Worm (Caenorhabditis elegans): ENCODE measurements around the gene fbxa-201.

fbxa-201 gene

DNA sequence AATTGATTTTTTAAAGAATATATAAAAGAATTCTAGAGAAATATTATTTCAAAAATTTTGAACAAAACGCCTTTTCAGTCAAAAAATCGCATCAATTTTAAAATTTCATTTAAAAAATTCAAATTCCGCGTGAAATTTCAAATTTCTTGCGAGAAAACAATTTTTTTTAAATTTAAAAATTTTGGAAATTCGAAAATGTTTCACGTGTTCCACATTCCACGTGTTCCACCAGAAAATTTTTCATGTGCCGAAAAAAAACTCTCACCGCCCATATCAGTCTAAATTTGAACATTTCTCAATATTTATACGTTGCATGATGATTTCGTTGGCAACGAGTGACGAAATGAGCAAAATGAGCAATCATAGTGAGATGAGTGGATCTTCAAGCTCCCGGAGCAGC is at the start of gene fbxa-201:
Gene fbxa-201, plus strand, starts transcription at position 301 of the 400 bp plus-strand sequence.
- TF ChIP-seq egl-27 (tag; optimal IDR thresholded peaks at IDR 0.05) (no peak), nfya-1 (tag; optimal IDR thresholded peaks at IDR 0.05; ENCODE audit: insufficient read depth) (no peak)

DNA sequence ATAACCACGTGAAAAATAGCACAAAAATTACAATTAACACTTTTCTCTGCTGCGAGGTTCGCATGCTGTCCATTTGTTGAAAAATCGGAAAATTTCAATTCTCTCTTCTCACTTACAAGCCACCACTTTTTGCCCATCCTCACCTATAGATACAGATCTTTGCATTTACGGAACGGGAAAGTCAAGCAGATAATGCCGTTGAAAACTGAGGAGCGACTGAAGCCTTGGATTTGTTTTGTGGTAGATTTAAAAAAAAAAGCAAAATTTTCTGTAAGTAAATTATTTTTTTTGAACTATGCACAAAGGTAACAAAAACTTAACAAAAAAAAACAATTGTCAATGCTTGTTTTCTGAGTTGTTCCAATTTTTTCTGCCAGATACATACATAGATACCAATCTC is 49.7 kb upstream of the fbxa-201 start, which contains the start of gene T06A1.1:
Gene T06A1.1, minus strand, starts transcription at position 101 of the 400 bp plus-strand sequence.
- TF ChIP-seq ceh-28 (tag; optimal IDR thresholded peaks at IDR 0.05) (no peak), aly-2 (tag; optimal IDR thresholded peaks at IDR 0.05) (no peak), daf-12 (tag; optimal IDR thresholded peaks at IDR 0.05) (no peak), nhr-23 (tag; optimal IDR thresholded peaks at IDR 0.05) (no peak), nhr-67 (tag; optimal IDR thresholded peaks at IDR 0.05) (no peak), mdl-1 (tag; optimal IDR thresholded peaks at IDR 0.05) (no peak), elt-3 (tag; optimal IDR thresholded peaks at IDR 0.05) (no peak), lin-39 (tag; optimal IDR thresholded peaks at IDR 0.05) (no peak), fkh-2 (tag; optimal IDR thresholded peaks at IDR 0.05) (no peak), nfya-1 (tag; optimal IDR thresholded peaks at IDR 0.05; ENCODE audit: insufficient read depth) (no peak), unc-39 (tag; optimal IDR thresholded peaks at IDR 0.05) (no peak), tbx-2 (tag; optimal IDR thresholded peaks at IDR 0.05) (no peak), mml-1 (tag; optimal IDR thresholded peaks at IDR 0.05) (no peak), ceh-9 (tag; optimal IDR thresholded peaks at IDR 0.05) (no peak), nhr-77 (tag; optimal IDR thresholded peaks at IDR 0.05) (no peak), ztf-11 (tag; optimal IDR thresholded peaks at IDR 0.05) (no peak), snpc-4 (tag; optimal IDR thresholded peaks at IDR 0.05) (no peak), lsy-12 (tag; optimal IDR thresholded peaks at IDR 0.05) (no peak)

DNA sequence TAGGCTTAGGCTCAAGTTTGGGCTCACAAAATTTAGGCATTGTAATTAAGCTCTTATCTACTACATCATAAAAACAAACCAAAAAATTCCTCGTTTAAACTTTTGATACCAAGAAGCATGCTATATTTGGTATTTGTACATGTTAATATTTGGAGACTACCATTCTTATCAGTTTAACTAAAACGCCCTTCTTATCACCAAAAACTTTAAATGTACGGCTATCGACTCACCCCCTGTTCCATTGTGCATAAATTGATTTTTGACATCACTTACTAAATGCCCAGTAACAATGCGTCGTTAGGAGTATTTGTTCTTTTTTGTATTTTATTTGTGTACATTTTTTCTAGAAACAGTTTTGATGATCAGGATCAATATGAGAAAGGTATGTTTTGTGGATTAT is 48.1 kb upstream of the fbxa-201 start, which contains the start of gene T06A1.5:
Gene T06A1.5, plus strand, starts transcription at position 209 of the 400 bp plus-strand sequence.
- no peak for TF ChIP-seq sea-2 (GFP tag; optimal IDR thresholded peaks at IDR 0.05)
- TF ChIP-seq daf-12 (tag; optimal IDR thresholded peaks at IDR 0.05), result no peak
- no peak for TF ChIP-seq nhr-11 (tag; optimal IDR thresholded peaks at IDR 0.05)
- TF ChIP-seq ceh-28 (tag; optimal IDR thresholded peaks at IDR 0.05), result no peak
- TF ChIP-seq snpc-4 (tag; optimal IDR thresholded peaks at IDR 0.05), result no peak
- TF ChIP-seq ztf-11 (tag; optimal IDR thresholded peaks at IDR 0.05), result no peak
- TF ChIP-seq elt-2 (tag; optimal IDR thresholded peaks at IDR 0.05), result peak; percentile 87
- TF ChIP-seq nhr-12 (tag; optimal IDR thresholded peaks at IDR 0.05), result no peak
- TF ChIP-seq fos-1 (tag; optimal IDR thresholded peaks at IDR 0.05), result no peak
- TF ChIP-seq skn-1 (tag; optimal IDR thresholded peaks at IDR 0.05), result no peak
- TF ChIP-seq hmg-11 (tag; optimal IDR thresholded peaks at IDR 0.05), result no peak
- TF ChIP-seq jun-1 (tag; optimal IDR thresholded peaks at IDR 0.05), result no peak
- peak; percentile 89 for TF ChIP-seq pqm-1 (tag; optimal IDR thresholded peaks at IDR 0.05)
- no peak for TF ChIP-seq unc-62 (GFP tag; optimal IDR thresholded peaks at IDR 0.05)
- no peak for TF ChIP-seq ama-1 (optimal IDR thresholded peaks at IDR 0.05)

DNA sequence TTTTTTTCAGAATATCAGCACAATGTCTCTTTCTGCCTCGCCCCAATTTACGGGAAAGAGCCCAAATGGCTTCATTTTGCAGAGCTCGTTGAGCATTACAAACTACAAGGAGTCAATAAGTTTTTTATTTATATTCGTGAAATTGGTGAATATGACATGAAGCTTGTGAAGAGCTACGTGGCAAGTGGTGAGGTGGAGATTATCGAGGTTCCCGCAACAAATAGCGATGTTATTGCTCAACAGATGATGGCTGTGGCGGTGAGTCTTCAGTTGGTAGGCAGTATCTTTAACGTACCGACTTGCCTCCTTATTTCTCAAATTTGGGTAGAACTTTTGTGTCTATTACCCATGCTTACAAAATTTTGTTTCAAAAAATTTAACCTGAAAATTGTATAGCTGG is 46.7 kb upstream of the fbxa-201 start:
- TF ChIP-seq mdl-1 (tag; optimal IDR thresholded peaks at IDR 0.05) (no peak), zag-1 (tag; optimal IDR thresholded peaks at IDR 0.05) (no peak), nhr-77 (tag; optimal IDR thresholded peaks at IDR 0.05) (no peak), egl-27 (tag; optimal IDR thresholded peaks at IDR 0.05) (no peak), nhr-25 (tag; optimal IDR thresholded peaks at IDR 0.05) (no peak), tbx-2 (tag; optimal IDR thresholded peaks at IDR 0.05) (no peak), ama-1 (optimal IDR thresholded peaks at IDR 0.05) (no peak), unc-62 (GFP tag; optimal IDR thresholded peaks at IDR 0.05) (no peak), nhr-11 (tag; optimal IDR thresholded peaks at IDR 0.05) (no peak), ztf-4 (tag; optimal IDR thresholded peaks at IDR 0.05) (no peak), nfya-1 (tag; optimal IDR thresholded peaks at IDR 0.05; ENCODE audit: insufficient read depth) (no peak), daf-12 (tag; optimal IDR thresholded peaks at IDR 0.05) (no peak), nhr-67 (tag; optimal IDR thresholded peaks at IDR 0.05) (no peak), skn-1 (tag; optimal IDR thresholded peaks at IDR 0.05) (no peak), snpc-4 (tag; optimal IDR thresholded peaks at IDR 0.05) (no peak), R02D3.7 (tag; optimal IDR thresholded peaks at IDR 0.05) (no peak), nhr-12 (tag; optimal IDR thresholded peaks at IDR 0.05) (no peak), hmg-11 (tag; optimal IDR thresholded peaks at IDR 0.05) (no peak), ZK546.5 (tag; optimal IDR thresholded peaks at IDR 0.05) (no peak)

DNA sequence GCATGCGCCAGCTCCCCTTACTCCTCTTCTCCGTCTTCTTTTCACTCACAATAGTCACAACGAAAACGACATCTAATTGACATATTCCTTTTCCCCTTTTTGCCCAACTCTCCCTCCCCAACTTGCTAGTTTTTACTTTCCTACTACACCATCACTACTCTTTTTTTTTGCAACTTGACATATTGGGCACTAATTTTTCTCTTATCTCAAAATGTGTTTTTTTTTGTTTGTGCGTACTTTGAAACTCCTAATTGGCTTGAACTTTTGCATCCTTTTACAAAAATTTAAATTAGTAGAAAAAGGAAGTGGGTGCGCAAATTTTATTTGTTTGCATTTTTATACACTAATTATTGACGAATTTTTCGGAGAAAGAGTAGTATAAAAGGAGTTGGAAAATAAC is 39.7 kb upstream of the fbxa-201 start:
- TF ChIP-seq unc-39 (tag; optimal IDR thresholded peaks at IDR 0.05) (no peak), daf-12 (tag; optimal IDR thresholded peaks at IDR 0.05) (no peak), ceh-16 (tag; optimal IDR thresholded peaks at IDR 0.05) (no peak), elt-2 (tag; optimal IDR thresholded peaks at IDR 0.05) (no peak), mml-1 (tag; optimal IDR thresholded peaks at IDR 0.05) (no peak), ztf-11 (tag; optimal IDR thresholded peaks at IDR 0.05) (no peak)

Measured in whole organism, L3 larva.